Worm (Caenorhabditis elegans) whole organism, L4 larva: ENCODE data around the gene srh-233.

Experiments used
- F26F4.8 ChIP-seq: fragments of 200-800 bp; sonication (Bioruptor generic); conservative IDR thresholded peaks from 2 replicates; pipeline ENCODE4 v1.3.6; 2022; ENCODE audit warnings: missing genetic modification characterization, missing compliant biosample characterization
- F49E8.2 ChIP-seq: sonication (generic microtip); optimal IDR thresholded peaks from 2 replicates; lab custom pipeline; 2016; ENCODE audit warnings: missing compliant biosample characterization, mild to moderate bottlenecking, missing genetic modification characterization, borderline replicate concordance
- ZK337.2 ChIP-seq: fragments of 200-800 bp; sonication (Bioruptor generic); IDR thresholded peaks from 2 replicates; pipeline ENCODE4 v1.3.6; 2022; ENCODE audit warnings: missing genetic modification reagents, missing genetic modification characterization, missing compliant biosample characterization
- ces-1 ChIP-seq: fragments of 150-350 bp; sonication (generic microtip); optimal IDR thresholded peaks from 4 replicates; lab custom pipeline; 2014; ENCODE audit warnings: missing biosample characterization, missing genetic modification reagents, missing genetic modification characterization
- egl-27 ChIP-seq: sonication (generic microtip); optimal IDR thresholded peaks from 3 replicates; lab custom pipeline; 2017; ENCODE audit warnings: missing biosample characterization, missing genetic modification reagents, missing genetic modification characterization
- fkh-10 ChIP-seq: fragments of 150-350 bp; optimal IDR thresholded peaks from 2 replicates; lab custom pipeline; 2014; ENCODE audit warnings: missing biosample characterization, missing genetic modification reagents, missing genetic modification characterization
- hif-1 ChIP-seq, 2 experiments: sonication (generic microtip); optimal IDR thresholded peaks; 2 replicates each; lab custom pipeline; 2016 to 2017; ENCODE audit warnings: missing compliant biosample characterization in 2 of 2, missing genetic modification characterization in 2 of 2, missing genetic modification reagents in 2 of 2, missing genotype in 2 of 2, mild to moderate bottlenecking in 1 of 2
- lim-7 ChIP-seq: fragments of 200-800 bp; sonication (Bioruptor generic); IDR thresholded peaks from 2 replicates; pipeline ENCODE4 v1.3.6; 2022; ENCODE audit warnings: missing genetic modification characterization, missing compliant biosample characterization
- lin-39 ChIP-seq: fragments of 150-350 bp; optimal IDR thresholded peaks from 2 replicates; lab custom pipeline; 2014; ENCODE audit warnings: missing biosample characterization, missing genetic modification reagents, missing genetic modification characterization
- madf-9 ChIP-seq: fragments of 200-800 bp; sonication (Bioruptor generic); conservative IDR thresholded peaks from 2 replicates; pipeline ENCODE4 v1.3.6; 2022; ENCODE audit warnings: missing genetic modification reagents, missing genetic modification characterization, missing compliant biosample characterization
- pha-4 ChIP-seq, 2 experiments: fragments of 150-350 bp in 1 of 2; fragments of 200-800 bp in 1 of 2; sonication (Bioruptor generic) in 1 of 2; IDR thresholded peaks in 1 of 2; optimal IDR thresholded peaks in 1 of 2; 2 replicates each; pipeline versions ENCODE4 v1.3.6 to Lab custom; 2014 to 2022; ENCODE audit warnings: missing genetic modification characterization in 2 of 2, missing genetic modification reagents in 2 of 2, missing biosample characterization in 1 of 2, missing compliant biosample characterization in 1 of 2
- unc-39 ChIP-seq: sonication (generic microtip); optimal IDR thresholded peaks from 2 replicates; lab custom pipeline; 2017; ENCODE audit warnings: missing biosample characterization, missing genetic modification characterization
- unc-62 ChIP-seq, 3 experiments: fragments of 150-350 bp in 1 of 3; sonication (generic microtip); optimal IDR thresholded peaks in 2 of 3; peaks in 1 of 3; 1 replicate in 1 of 3; 2 replicates in 2 of 3; lab custom pipeline; 2014 to 2017; ENCODE audit warnings: missing biosample characterization in 3 of 3, missing genetic modification characterization in 3 of 3, missing genetic modification reagents in 3 of 3, missing genotype in 1 of 3
- ztf-11 ChIP-seq: fragments of 150-350 bp; optimal IDR thresholded peaks from 2 replicates; lab custom pipeline; 2014; ENCODE audit warnings: missing biosample characterization, missing genetic modification characterization

DNA sequence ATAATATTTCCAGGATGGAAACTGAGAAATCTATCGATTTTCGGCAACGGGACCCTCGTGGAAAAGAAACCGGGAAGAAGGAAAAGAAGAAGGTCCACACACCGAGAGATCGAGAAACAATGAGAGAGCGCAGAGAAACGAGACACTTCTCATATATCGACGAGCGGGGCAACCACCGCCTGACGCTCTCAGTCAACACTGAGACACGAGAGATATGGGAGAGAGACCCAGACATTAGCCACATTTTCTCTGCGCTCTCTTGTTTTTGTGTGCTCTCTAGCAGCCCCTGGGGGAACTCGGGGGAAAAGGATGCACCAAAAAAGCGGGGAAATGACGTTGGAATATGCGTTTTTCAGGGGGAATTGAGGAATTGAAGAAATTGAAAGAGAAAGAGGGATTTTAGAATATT, 43.4 kb upstream of the srh-233 start:
- TF ChIP-seq unc-62 (GFP tag; optimal IDR thresholded peaks at IDR 0.05 in 1 of 2; lab: Kevin White, UChicago) (peak in 1 of 2 experiments; percentile 96), unc-62 (tag; optimal IDR thresholded peaks at IDR 0.05; lab: Kevin White, UChicago) (no peak), ZK337.2 (no peak), hif-1 (tag; optimal IDR thresholded peaks at IDR 0.05; lab: Kevin White, UChicago) (peak in 1 of 2 experiments; percentile 56), ces-1 (GFP tag; lab: Kevin White, UChicago) (no peak), ztf-11 (tag; lab: Kevin White, UChicago) (no peak), fkh-10 (GFP tag; lab: Kevin White, UChicago) (peak; percentile 91), pha-4 (GFP tag; IDR thresholded peaks at IDR 0.05; lab: Robert Waterston, UW) (no peak), pha-4 (tag; optimal IDR thresholded peaks at IDR 0.05; lab: Kevin White, UChicago) (peak; percentile 29), F49E8.2 (no peak), unc-39 (no peak), F26F4.8 (GFP tag; lab: Robert Waterston, UW) (no peak), madf-9 (GFP tag; lab: Robert Waterston, UW) (no peak), lin-39 (tag; lab: Kevin White, UChicago) (no peak), lim-7 (GFP tag; lab: Robert Waterston, UW) (no peak), egl-27 (no peak)
